Worm (Caenorhabditis elegans) whole organism, midembryonic: ENCODE results near the gene usp-50.

ENCODE experiments used
- T22C8.4 ChIP-seq: fragments of 200-800 bp; sonication (Bioruptor generic); IDR thresholded peaks from 2 replicates; pipeline ENCODE4 v1.3.6; 2022; ENCODE audit warnings: missing genetic modification characterization, missing compliant biosample characterization
- cog-1 ChIP-seq: sonication (generic microtip); optimal IDR thresholded peaks from 2 replicates; lab custom pipeline; 2016; ENCODE audit warnings: missing genetic modification characterization, missing compliant biosample characterization
- flt-1 ChIP-seq: fragments of 200-800 bp; sonication (Bioruptor generic); IDR thresholded peaks from 2 replicates; pipeline ENCODE4 v1.3.6; 2022; ENCODE audit warnings: missing genetic modification characterization, missing compliant biosample characterization
- klf-2 ChIP-seq: fragments of 200-800 bp; sonication (Bioruptor generic); conservative IDR thresholded peaks from 2 replicates; pipeline ENCODE4 v1.3.6; 2022; ENCODE audit warnings: missing genetic modification reagents, missing genetic modification characterization, missing compliant biosample characterization
- med-1 ChIP-seq: sonication (generic microtip); optimal IDR thresholded peaks from 2 replicates; lab custom pipeline; 2017; ENCODE audit warnings: missing genetic modification characterization, mild to moderate bottlenecking, missing compliant biosample characterization, antibody characterized with exemption, missing genetic modification reagents; ENCODE audit not compliant: insufficient read depth
- ref-1 ChIP-seq: fragments of 200-800 bp; sonication (Bioruptor generic); conservative IDR thresholded peaks from 2 replicates; pipeline ENCODE4 v1.3.6; 2022; ENCODE audit warnings: missing genetic modification reagents, missing genetic modification characterization, missing compliant biosample characterization
- tab-1 ChIP-seq: fragments of 200-800 bp; sonication (Bioruptor generic); IDR thresholded peaks from 2 replicates; pipeline ENCODE4 v1.3.6; 2022; ENCODE audit warnings: missing genetic modification characterization, missing compliant biosample characterization
- ztf-23 ChIP-seq: fragments of 200-800 bp; sonication (Bioruptor generic); IDR thresholded peaks from 2 replicates; pipeline ENCODE4 v1.3.6; 2022; ENCODE audit warnings: missing genetic modification reagents, missing genetic modification characterization, missing compliant biosample characterization
- ztf-29 ChIP-seq: fragments of 200-800 bp; sonication (Bioruptor generic); IDR thresholded peaks from 2 replicates; pipeline ENCODE4 v1.3.6; 2022; ENCODE audit warnings: missing genetic modification reagents, missing genetic modification characterization, missing compliant biosample characterization

Gene usp-50

ce11 chrV:17978207-17978606 is 53.5 kb downstream of the usp-50 start:
- TF ChIP-seq T22C8.4 (GFP tag; lab: Robert Waterston, UW) (no peak), cog-1 (no peak), ref-1 (GFP tag; lab: Robert Waterston, UW) (no peak), ztf-29 (GFP tag; lab: Robert Waterston, UW) (no peak), tab-1 (no peak), ztf-23 (GFP tag; lab: Robert Waterston, UW) (no peak), klf-2 (GFP tag; lab: Robert Waterston, UW) (no peak), med-1 (no peak), flt-1 (GFP tag; lab: Robert Waterston, UW) (no peak)

- TF ChIP-seq ztf-23 (GFP tag; lab: Robert Waterston, UW) = no peak
- TF ChIP-seq cog-1 = no peak
- TF ChIP-seq klf-2 (GFP tag; lab: Robert Waterston, UW) = no peak
- TF ChIP-seq tab-1 = no peak
- TF ChIP-seq ref-1 (GFP tag; lab: Robert Waterston, UW) = no peak
- TF ChIP-seq T22C8.4 (GFP tag; lab: Robert Waterston, UW) = no peak
- no peak for TF ChIP-seq ztf-29 (GFP tag; lab: Robert Waterston, UW)
- no peak for TF ChIP-seq flt-1 (GFP tag; lab: Robert Waterston, UW)
- no peak for TF ChIP-seq med-1
Measured at ce11 chrV:17979789-17980188, 55.1 kb downstream of the usp-50 start, which contains the start of gene snx-6. Gene snx-6, minus strand, starts transcription at chrV:17980082.

- TF ChIP-seq med-1 (no peak), ztf-29 (GFP tag; lab: Robert Waterston, UW) (no peak), ref-1 (GFP tag; lab: Robert Waterston, UW) (no peak), tab-1 (no peak), cog-1 (no peak), ztf-23 (GFP tag; lab: Robert Waterston, UW) (no peak), klf-2 (GFP tag; lab: Robert Waterston, UW) (no peak)
Measured at ce11 chrV:17981732-17982131, 57.0 kb downstream of the usp-50 start.

ce11 chrV:17982935-17983334 is 58.2 kb downstream of the usp-50 start:
- TF ChIP-seq tab-1 = no peak
- TF ChIP-seq ztf-23 (GFP tag; lab: Robert Waterston, UW) = no peak
- no peak for TF ChIP-seq flt-1 (GFP tag; lab: Robert Waterston, UW)
- TF ChIP-seq klf-2 (GFP tag; lab: Robert Waterston, UW) = no peak
- TF ChIP-seq cog-1 = no peak
- no peak for TF ChIP-seq T22C8.4 (GFP tag; lab: Robert Waterston, UW)
- TF ChIP-seq ref-1 (GFP tag; lab: Robert Waterston, UW) = no peak
- no peak for TF ChIP-seq med-1
- TF ChIP-seq ztf-29 (GFP tag; lab: Robert Waterston, UW) = no peak
